Worm (Caenorhabditis elegans) whole organism, young adult: ENCODE measurements around the gene flp-8.

Experiments
- B0019.2 ChIP-seq: fragments of 200-800 bp; sonication (Bioruptor generic); conservative IDR thresholded peaks from 2 replicates; pipeline ENCODE4 v1.3.6; 2022; ENCODE audit warnings: missing genetic modification reagents, missing genetic modification characterization, missing compliant biosample characterization
- F10E7.11 ChIP-seq: sonication (generic microtip); optimal IDR thresholded peaks from 2 replicates; lab custom pipeline; 2017; ENCODE audit warnings: mild to moderate bottlenecking, missing genetic modification characterization, moderate library complexity, missing compliant biosample characterization
- F49E8.2 ChIP-seq: sonication (generic microtip); optimal IDR thresholded peaks from 3 replicates; lab custom pipeline; 2017; ENCODE audit warnings: missing genetic modification characterization, mild to moderate bottlenecking, missing compliant biosample characterization, antibody characterized with exemption, moderate library complexity; ENCODE audit not compliant: insufficient read depth
- F55B11.4 ChIP-seq: sonication (generic microtip); optimal IDR thresholded peaks from 2 replicates; lab custom pipeline; 2016; ENCODE audit warnings: missing compliant biosample characterization, missing genetic modification characterization, borderline replicate concordance; ENCODE audit not compliant: insufficient read depth
- F57C9.4 ChIP-seq: sonication (generic microtip); optimal IDR thresholded peaks from 2 replicates; lab custom pipeline; 2017; ENCODE audit warnings: mild to moderate bottlenecking, missing genetic modification characterization, missing compliant biosample characterization
- T07F8.4 ChIP-seq: sonication (generic microtip); optimal IDR thresholded peaks from 2 replicates; lab custom pipeline; 2016; ENCODE audit warnings: mild to moderate bottlenecking, missing genetic modification characterization, moderate library complexity, missing compliant biosample characterization
- Y53F4B.3 ChIP-seq: fragments of 200-800 bp; sonication (Bioruptor generic); IDR thresholded peaks from 2 replicates; pipeline ENCODE4 v1.3.6; 2022; ENCODE audit warnings: missing genetic modification reagents, missing genetic modification characterization, missing compliant biosample characterization
- Y53G8AR.9 ChIP-seq: fragments of 200-800 bp; sonication (Bioruptor generic); conservative IDR thresholded peaks from 2 replicates; pipeline ENCODE4 v1.3.6; 2022; ENCODE audit warnings: missing genetic modification reagents, missing genetic modification characterization, missing compliant biosample characterization
- Y56A3A.18 ChIP-seq: fragments of 200-800 bp; sonication (Bioruptor generic); IDR thresholded peaks from 2 replicates; pipeline ENCODE4 v1.3.6; 2022; ENCODE audit warnings: missing genetic modification reagents, missing genetic modification characterization, missing compliant biosample characterization
- akir-1 ChIP-seq: fragments of 200-800 bp; sonication (Bioruptor generic); optimal IDR thresholded peaks from 2 replicates; lab custom pipeline; 2018; ENCODE audit warnings: mild to moderate bottlenecking, missing genetic modification characterization, moderate library complexity, missing compliant biosample characterization
- ama-1 ChIP-seq, 3 experiments: fragments of 150-350 bp in 1 of 3; sonication (generic microtip) in 2 of 3; optimal IDR thresholded peaks; 2 replicates each; lab custom pipeline; 2014 to 2018; ENCODE audit warnings: missing biosample characterization in 2 of 3, missing genetic modification characterization in 2 of 3, missing genetic modification reagents in 2 of 3
- aptf-3 ChIP-seq: fragments of 200-800 bp; sonication (Bioruptor generic); IDR thresholded peaks from 2 replicates; pipeline ENCODE4 v1.3.6; 2022; ENCODE audit warnings: missing genetic modification characterization, missing compliant biosample characterization
- atf-7 ChIP-seq: sonication (generic microtip); optimal IDR thresholded peaks from 2 replicates; lab custom pipeline; 2017; ENCODE audit warnings: mild to moderate bottlenecking, missing genetic modification characterization, missing compliant biosample characterization
- bed-1 ChIP-seq: fragments of 200-800 bp; sonication (Bioruptor generic); IDR thresholded peaks from 2 replicates; pipeline ENCODE4 v1.3.6; 2022; ENCODE audit warnings: missing genetic modification reagents, missing genetic modification characterization, missing compliant biosample characterization
- bed-2 ChIP-seq: fragments of 200-800 bp; sonication (Bioruptor generic); IDR thresholded peaks from 2 replicates; pipeline ENCODE4 v1.3.6; 2022; ENCODE audit warnings: missing genetic modification reagents, missing genetic modification characterization, missing compliant biosample characterization
- ccch-3 ChIP-seq: fragments of 200-800 bp; sonication (Bioruptor generic); optimal IDR thresholded peaks from 2 replicates; lab custom pipeline; 2018; ENCODE audit warnings: mild to moderate bottlenecking, missing genetic modification characterization, missing compliant biosample characterization
- cebp-2 ChIP-seq: fragments of 200-800 bp; sonication (Bioruptor generic); IDR thresholded peaks from 2 replicates; pipeline ENCODE4 v1.3.6; 2022; ENCODE audit warnings: missing genetic modification characterization, missing compliant biosample characterization
- ceh-100 ChIP-seq: fragments of 200-800 bp; sonication (Bioruptor generic); IDR thresholded peaks from 2 replicates; pipeline ENCODE4 v1.3.6; 2022; ENCODE audit warnings: missing genetic modification reagents, missing genetic modification characterization, missing compliant biosample characterization
- ceh-27 ChIP-seq: fragments of 200-800 bp; sonication (Bioruptor generic); optimal IDR thresholded peaks from 2 replicates; lab custom pipeline; 2018; ENCODE audit warnings: mild to moderate bottlenecking, missing genetic modification characterization, moderate library complexity, missing compliant biosample characterization
- ceh-79 ChIP-seq: sonication (generic microtip); optimal IDR thresholded peaks from 2 replicates; lab custom pipeline; 2017; ENCODE audit warnings: mild to moderate bottlenecking, missing genetic modification characterization, missing compliant biosample characterization
- dpl-1 ChIP-seq: fragments of 150-350 bp; optimal IDR thresholded peaks from 2 replicates; lab custom pipeline; 2014; ENCODE audit warnings: missing biosample characterization, missing genetic modification reagents, missing genetic modification characterization
- fkh-3 ChIP-seq: sonication (generic microtip); optimal IDR thresholded peaks from 2 replicates; lab custom pipeline; 2016; ENCODE audit warnings: mild to moderate bottlenecking, missing genetic modification characterization, missing compliant biosample characterization
- him-1 ChIP-seq: sonication (generic microtip); optimal IDR thresholded peaks from 2 replicates; lab custom pipeline; 2016; ENCODE audit warnings: missing genotype, missing genetic modification reagents, missing genetic modification characterization, missing compliant biosample characterization
- hmg-1.2 ChIP-seq: fragments of 200-800 bp; sonication (Bioruptor generic); IDR thresholded peaks from 2 replicates; pipeline ENCODE4 v1.3.6; 2022; ENCODE audit warnings: missing genetic modification reagents, missing genetic modification characterization, missing compliant biosample characterization
- hsf-1 ChIP-seq: fragments of 200-800 bp; sonication (Bioruptor generic); IDR thresholded peaks from 2 replicates; pipeline ENCODE4 v1.3.6; 2022; ENCODE audit warnings: missing genetic modification reagents, missing genetic modification characterization, missing compliant biosample characterization
- lin-40 ChIP-seq: sonication (generic microtip); optimal IDR thresholded peaks from 2 replicates; lab custom pipeline; 2016; ENCODE audit warnings: missing genetic modification characterization, mild to moderate bottlenecking, missing compliant biosample characterization, missing genotype, missing genetic modification reagents
- madf-6 ChIP-seq: fragments of 200-800 bp; sonication (Bioruptor generic); IDR thresholded peaks from 2 replicates; pipeline ENCODE4 v1.3.6; 2022; ENCODE audit warnings: missing genetic modification reagents, missing genetic modification characterization, missing compliant biosample characterization
- mcd-1 ChIP-seq: fragments of 200-800 bp; sonication (Bioruptor generic); IDR thresholded peaks from 2 replicates; pipeline ENCODE4 v1.3.6; 2022; ENCODE audit warnings: missing genetic modification reagents, missing genetic modification characterization, missing compliant biosample characterization
- mes-4 ChIP-seq: sonication (generic microtip); optimal IDR thresholded peaks from 2 replicates; lab custom pipeline; 2016; ENCODE audit warnings: missing genotype, missing genetic modification characterization, missing compliant biosample characterization
- nfya-2 ChIP-seq: fragments of 200-800 bp; sonication (Bioruptor generic); IDR thresholded peaks from 2 replicates; pipeline ENCODE4 v1.3.6; 2022; ENCODE audit warnings: missing genetic modification reagents, missing genetic modification characterization, missing compliant biosample characterization
- rpc-1 ChIP-seq, 2 experiments: fragments of 150-350 bp in 1 of 2; sonication (generic microtip) in 1 of 2; optimal IDR thresholded peaks; 2 replicates each; lab custom pipeline; 2014 to 2018; ENCODE audit warnings: missing biosample characterization in 1 of 2, missing genetic modification characterization in 1 of 2, missing genetic modification reagents in 1 of 2, missing genotype in 1 of 2
- snpc-1.1 ChIP-seq: sonication (generic microtip); optimal IDR thresholded peaks from 2 replicates; lab custom pipeline; 2017; ENCODE audit warnings: missing genetic modification characterization, mild to moderate bottlenecking, missing compliant biosample characterization, antibody characterized with exemption, moderate library complexity, missing genotype, missing genetic modification reagents; ENCODE audit not compliant: insufficient read depth
- snpc-4 ChIP-seq, 5 experiments: fragments of 150-350 bp in 1 of 5; sonication (generic microtip) in 4 of 5; optimal IDR thresholded peaks; 2 replicates each; lab custom pipeline; 2014 to 2018; ENCODE audit warnings: missing genetic modification characterization in 5 of 5, missing biosample characterization in 3 of 5, antibody characterized with exemption in 2 of 5, mild to moderate bottlenecking in 2 of 5, missing compliant biosample characterization in 2 of 5, missing genotype in 2 of 5, moderate library complexity in 2 of 5, missing genetic modification reagents in 1 of 5
- zfh-2 ChIP-seq: fragments of 200-800 bp; sonication (Bioruptor generic); conservative IDR thresholded peaks from 2 replicates; pipeline ENCODE4 v1.3.6; 2022; ENCODE audit warnings: missing genetic modification reagents, missing genetic modification characterization, missing compliant biosample characterization
- zim-3 ChIP-seq: sonication (generic microtip); optimal IDR thresholded peaks from 2 replicates; lab custom pipeline; 2017; ENCODE audit warnings: mild to moderate bottlenecking, missing genetic modification characterization, moderate library complexity, missing compliant biosample characterization
- ztf-18 ChIP-seq: sonication (generic microtip); optimal IDR thresholded peaks from 2 replicates; lab custom pipeline; 2016; ENCODE audit warnings: missing genotype, mild to moderate bottlenecking, missing genetic modification characterization, missing compliant biosample characterization
- ztf-22 ChIP-seq: fragments of 200-800 bp; sonication (Bioruptor generic); optimal IDR thresholded peaks from 2 replicates; lab custom pipeline; 2018; ENCODE audit warnings: mild to moderate bottlenecking, missing genetic modification characterization, moderate library complexity, missing compliant biosample characterization

Gene flp-8

ce11 chrX:14888188-14888587 lies 7.0 kb downstream of the flp-8 start, which contains the start of gene daf-6:
TSS of gene daf-6 (plus strand) at chrX:14888488.
- TF ChIP-seq fkh-3 (no peak), T07F8.4 (tag; lab: Kevin White, UChicago) (no peak), B0019.2 (GFP tag; lab: Robert Waterston, UW) (no peak), F55B11.4 (tag; lab: Kevin White, UChicago) (no peak), snpc-1.1 (no peak), F10E7.11 (no peak), dpl-1 (GFP tag; lab: Kevin White, UChicago) (no peak), hmg-1.2 (GFP tag; lab: Robert Waterston, UW) (no peak), cebp-2 (GFP tag; lab: Robert Waterston, UW) (no peak), ceh-100 (no peak)

ce11 chrX:14894380-14894779 lies 13.2 kb downstream of the flp-8 start:
- TF ChIP-seq hsf-1 (no peak), akir-1 (GFP tag; lab: Kevin White, UChicago) (no peak), ztf-18 (tag; lab: Kevin White, UChicago) (no peak), Y56A3A.18 (GFP tag; lab: Robert Waterston, UW) (no peak), Y53F4B.3 (GFP tag; lab: Robert Waterston, UW) (no peak), mes-4 (tag; lab: Kevin White, UChicago) (no peak)

ce11 chrX:14894845-14895244 lies 13.6 kb downstream of the flp-8 start, which contains the start of gene nac-1:
TSS of gene nac-1 (plus strand) at chrX:14895145.
- TF ChIP-seq ccch-3 (GFP tag; lab: Kevin White, UChicago) (no peak), snpc-4 (GFP tag; optimal IDR thresholded peaks at IDR 0.05; lab: Kevin White, UChicago) (no peak), snpc-4 (tag; optimal IDR thresholded peaks at IDR 0.05; lab: Kevin White, UChicago) (no peak), bed-1 (no peak), ceh-79 (tag; lab: Kevin White, UChicago) (no peak), zim-3 (tag; lab: Kevin White, UChicago) (no peak), F49E8.2 (tag; lab: Kevin White, UChicago) (no peak), zfh-2 (no peak), bed-2 (no peak), atf-7 (tag; lab: Kevin White, UChicago) (no peak), him-1 (no peak), ama-1 (optimal IDR thresholded peaks at IDR 0.05; lab: Kevin White, UChicago) (no peak), ama-1 (GFP tag; optimal IDR thresholded peaks at IDR 0.05; lab: Kevin White, UChicago) (no peak)
- TF ChIP-seq, all 124 proteins: peak for 0

DNA sequence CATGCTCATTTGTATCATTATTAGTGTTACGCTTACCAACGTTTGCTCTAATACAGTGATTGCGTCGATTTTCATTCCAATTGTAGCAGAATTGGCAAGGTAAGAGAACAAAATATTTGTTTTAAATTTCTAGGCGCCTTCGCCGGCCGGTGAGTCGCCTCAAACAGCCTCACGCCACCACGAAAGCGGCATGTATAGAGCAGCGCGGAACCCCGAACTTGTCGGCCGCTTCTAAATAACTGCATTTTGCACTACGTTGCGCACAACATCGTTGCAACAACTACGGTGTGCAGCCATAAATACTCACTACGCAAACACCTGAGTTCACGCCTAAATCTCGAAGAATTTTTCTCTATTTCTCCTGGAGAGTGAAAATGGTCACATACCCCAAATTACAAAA lies 16.0 kb downstream of the flp-8 start:
- TF ChIP-seq snpc-4 (GFP tag; optimal IDR thresholded peaks at IDR 0.05; lab: Kevin White, UChicago): no peak
- peak in 2 of 4 experiments; percentile 85 to 89 for TF ChIP-seq snpc-4 (tag; optimal IDR thresholded peaks at IDR 0.05; lab: Kevin White, UChicago)
- TF ChIP-seq lin-40 (tag; lab: Kevin White, UChicago): no peak
- TF ChIP-seq snpc-1.1: peak; percentile 76
- TF ChIP-seq, all 124 proteins: peak for 2

DNA sequence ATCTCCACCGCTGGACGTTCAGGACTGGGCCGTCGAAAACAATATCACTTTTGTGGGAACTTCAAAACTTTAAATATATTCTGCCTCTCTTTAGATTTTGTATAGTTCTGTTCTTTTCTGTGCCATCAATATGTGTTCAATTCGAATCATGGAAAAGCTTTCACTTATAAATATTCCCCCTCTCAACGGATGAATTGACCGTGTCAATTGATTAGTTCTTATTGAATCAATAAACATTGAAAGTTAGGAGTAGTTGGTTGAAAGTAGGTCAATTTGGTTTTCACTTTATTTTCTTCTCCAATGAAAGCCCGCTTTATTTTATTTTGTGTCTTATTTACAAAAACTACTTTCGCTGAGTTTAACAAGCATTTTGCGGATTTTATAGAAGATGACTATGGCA lies 17.0 kb downstream of the flp-8 start, which contains the start of gene lips-8:
lips-8 (plus strand) TSS at position 301 of the 400 bp plus-strand sequence.
- TF ChIP-seq aptf-3 (no peak), mcd-1 (GFP tag; lab: Robert Waterston, UW) (no peak), Y53F4B.3 (GFP tag; lab: Robert Waterston, UW) (no peak), madf-6 (GFP tag; lab: Robert Waterston, UW) (no peak), ceh-27 (no peak), Y53G8AR.9 (GFP tag; lab: Robert Waterston, UW) (no peak), nfya-2 (GFP tag; lab: Robert Waterston, UW) (no peak), atf-7 (tag; lab: Kevin White, UChicago) (no peak), ztf-22 (GFP tag; lab: Kevin White, UChicago) (no peak), F57C9.4 (tag; lab: Kevin White, UChicago) (no peak), F10E7.11 (no peak), rpc-1 (optimal IDR thresholded peaks at IDR 0.05; lab: Kevin White, UChicago) (no peak), rpc-1 (tag; optimal IDR thresholded peaks at IDR 0.05; lab: Kevin White, UChicago) (no peak)
